Worm (Caenorhabditis elegans): Measurements from ENCODE around the gene str-187.

Gene str-187

ce11 chrIV:17278363-17278762 lies 13.0 kb downstream of the str-187 start (continued):
- TF ChIP-seq ham-2 (GFP tag; optimal IDR thresholded peaks at IDR 0.05): peak; percentile 20
- TF ChIP-seq elt-3 (tag; optimal IDR thresholded peaks at IDR 0.05): no peak
- TF ChIP-seq unc-39 (tag; optimal IDR thresholded peaks at IDR 0.05): peak; percentile 16
- peak; percentile 87 for TF ChIP-seq drap-1 (GFP tag; optimal IDR thresholded peaks at IDR 0.05)

ce11 chrIV:17278861-17279591 lies 13.6 kb downstream of the str-187 start, which contains the start of gene hsp-1:
TSS of gene hsp-1 (plus strand) at chrIV:17278959.
- TF ChIP-seq bed-3 (GFP tag; optimal IDR thresholded peaks at IDR 0.05): no peak
- no peak for TF ChIP-seq nhr-28 (tag; optimal IDR thresholded peaks at IDR 0.05)
- no peak for TF ChIP-seq unc-62 (GFP tag; optimal IDR thresholded peaks at IDR 0.05)
- no peak for TF ChIP-seq hlh-1 (tag; optimal IDR thresholded peaks at IDR 0.05)
- no peak for TF ChIP-seq tbx-8 (GFP tag; optimal IDR thresholded peaks at IDR 0.05)
- TF ChIP-seq drap-1 (GFP tag; optimal IDR thresholded peaks at IDR 0.05): no peak
- no peak for TF ChIP-seq elt-3 (tag; optimal IDR thresholded peaks at IDR 0.05)
- no peak for TF ChIP-seq blmp-1 (tag; optimal IDR thresholded peaks at IDR 0.05)
- no peak for TF ChIP-seq ceh-43 (GFP tag; optimal IDR thresholded peaks at IDR 0.05)

ce11 chrIV:17279592-17280440 lies 14.4 kb downstream of the str-187 start:
- no peak for TF ChIP-seq nhr-28 (tag; optimal IDR thresholded peaks at IDR 0.05)
- no peak for TF ChIP-seq sptf-1 (tag; optimal IDR thresholded peaks at IDR 0.05)
- no peak for TF ChIP-seq snpc-4 (tag; optimal IDR thresholded peaks at IDR 0.05)
- TF ChIP-seq mep-1 (tag; optimal IDR thresholded peaks at IDR 0.05): no peak
- TF ChIP-seq lsy-2 (tag; optimal IDR thresholded peaks at IDR 0.05): no peak
- TF ChIP-seq nhr-2 (tag; optimal IDR thresholded peaks at IDR 0.05): no peak
- TF ChIP-seq drap-1 (GFP tag; optimal IDR thresholded peaks at IDR 0.05): no peak
- no peak for TF ChIP-seq ces-1 (GFP tag; optimal IDR thresholded peaks at IDR 0.05)
- TF ChIP-seq bed-3 (GFP tag; optimal IDR thresholded peaks at IDR 0.05): no peak
- TF ChIP-seq M03D4.4 (tag; optimal IDR thresholded peaks at IDR 0.05): no peak

ce11 chrIV:17280441-17280939 lies 15.1 kb downstream of the str-187 start:
- no peak for TF ChIP-seq flh-1 (GFP tag; optimal IDR thresholded peaks at IDR 0.05)
- TF ChIP-seq ham-2 (GFP tag; optimal IDR thresholded peaks at IDR 0.05): no peak
- no peak for TF ChIP-seq nhr-28 (tag; optimal IDR thresholded peaks at IDR 0.05)

ce11 chrIV:17281060-17282021 lies 16.0 kb downstream of the str-187 start:
- TF ChIP-seq pha-4 (tag; optimal IDR thresholded peaks at IDR 0.05) (no peak), ces-1 (GFP tag; optimal IDR thresholded peaks at IDR 0.05) (peak; percentile 22), sem-2 (GFP tag; optimal IDR thresholded peaks at IDR 0.05) (no peak), nhr-12 (tag; optimal IDR thresholded peaks at IDR 0.05) (no peak), mep-1 (tag; optimal IDR thresholded peaks at IDR 0.05) (no peak), ztf-11 (tag; optimal IDR thresholded peaks at IDR 0.05) (no peak), nhr-237 (tag; optimal IDR thresholded peaks at IDR 0.05) (no peak), mls-2 (tag; optimal IDR thresholded peaks at IDR 0.05) (no peak)

ce11 chrIV:17284099-17284498 lies 18.7 kb downstream of the str-187 start, which contains the start of gene nra-1:
TSS of gene nra-1 (minus strand) at chrIV:17284199.
- TF ChIP-seq nhr-12 (tag; optimal IDR thresholded peaks at IDR 0.05): no peak
- no peak for TF ChIP-seq nhr-76 (tag; optimal IDR thresholded peaks at IDR 0.05)
- TF ChIP-seq mls-2 (tag; optimal IDR thresholded peaks at IDR 0.05): no peak
- no peak for TF ChIP-seq elt-1 (tag; optimal IDR thresholded peaks at IDR 0.05; ENCODE audit: borderline replicate concordance, insufficient read depth)
- TF ChIP-seq nhr-28 (tag; optimal IDR thresholded peaks at IDR 0.05): no peak
- TF ChIP-seq nhr-237 (tag; optimal IDR thresholded peaks at IDR 0.05): no peak
- TF ChIP-seq cnd-1 (tag; optimal IDR thresholded peaks at IDR 0.05): no peak
- no peak for TF ChIP-seq mep-1 (tag; optimal IDR thresholded peaks at IDR 0.05)
- no peak for TF ChIP-seq elt-3 (tag; optimal IDR thresholded peaks at IDR 0.05)
- TF ChIP-seq drap-1 (GFP tag; optimal IDR thresholded peaks at IDR 0.05): no peak
- no peak for TF ChIP-seq M03D4.4 (tag; optimal IDR thresholded peaks at IDR 0.05)
- no peak for TF ChIP-seq snpc-4 (tag; optimal IDR thresholded peaks at IDR 0.05)
- TF ChIP-seq blmp-1 (tag; optimal IDR thresholded peaks at IDR 0.05): no peak
- no peak for TF ChIP-seq ham-2 (GFP tag; optimal IDR thresholded peaks at IDR 0.05)
- TF ChIP-seq unc-120 (tag; optimal IDR thresholded peaks at IDR 0.05; ENCODE audit: poor library complexity, severe bottlenecking): no peak
- no peak for TF ChIP-seq hlh-1 (tag; optimal IDR thresholded peaks at IDR 0.05)
- no peak for TF ChIP-seq nhr-2 (tag; optimal IDR thresholded peaks at IDR 0.05)

Measured in whole organism, mixed stage, embryonic.